Worm (Caenorhabditis elegans) whole organism, L2 larva: ENCODE data around the gene vps-45.

Experiments
- Y55F3AM.14 ChIP-seq: fragments of 200-800 bp; sonication (Bioruptor generic); optimal IDR thresholded peaks from 2 replicates; lab custom pipeline; 2018; ENCODE audit warnings: mild to moderate bottlenecking, missing genetic modification characterization, missing compliant biosample characterization
- ama-1 ChIP-seq: fragments of 150-350 bp; optimal IDR thresholded peaks from 2 replicates; lab custom pipeline; 2018; ENCODE audit warnings: inconsistent platforms
- gmeb-1 ChIP-seq: fragments of 150-350 bp; optimal IDR thresholded peaks from 2 replicates; lab custom pipeline; 2014; ENCODE audit warnings: missing biosample characterization, missing genetic modification characterization
- mab-5 ChIP-seq: fragments of 150-350 bp; optimal IDR thresholded peaks from 2 replicates; lab custom pipeline; 2014; ENCODE audit warnings: missing biosample characterization, missing genetic modification characterization
- mbf-1 ChIP-seq: sonication (generic microtip); optimal IDR thresholded peaks from 2 replicates; lab custom pipeline; 2017; ENCODE audit warnings: missing biosample characterization, missing genetic modification characterization
- nhr-12 ChIP-seq: fragments of 150-350 bp; optimal IDR thresholded peaks from 2 replicates; lab custom pipeline; 2014; ENCODE audit warnings: missing biosample characterization, missing genetic modification characterization
- nhr-6 ChIP-seq: fragments of 150-350 bp; optimal IDR thresholded peaks from 2 replicates; lab custom pipeline; 2014; ENCODE audit warnings: missing biosample characterization, missing genetic modification characterization
- skn-1 ChIP-seq: sonication (generic microtip); optimal IDR thresholded peaks from 2 replicates; lab custom pipeline; 2017; ENCODE audit warnings: missing biosample characterization, missing genetic modification characterization

ce11 chrX:1005026-1005425 lies 30.4 kb upstream of the vps-45 start:
- TF ChIP-seq nhr-12 (tag; lab: Kevin White, UChicago): no peak
- TF ChIP-seq ama-1 (lab: Kevin White, UChicago): no peak
- TF ChIP-seq gmeb-1 (tag; lab: Kevin White, UChicago): no peak
- TF ChIP-seq mab-5 (tag; lab: Kevin White, UChicago): no peak
- TF ChIP-seq mbf-1 (tag; lab: Kevin White, UChicago): no peak
- peak; percentile 3 for TF ChIP-seq nhr-6 (tag; lab: Kevin White, UChicago)
- TF ChIP-seq skn-1 (tag; lab: Kevin White, UChicago): no peak
- no peak for TF ChIP-seq Y55F3AM.14
